Worm (Caenorhabditis elegans): ENCODE results near the gene C25E10.13.

Gene C25E10.13

ce11 chrV:9094976-9095375, 35.5 kb downstream of the C25E10.13 start:
- TF ChIP-seq lin-35 (GFP tag; optimal IDR thresholded peaks at IDR 0.05) = peak in 1 of 3 experiments; percentile 1
- TF ChIP-seq Y53F4B.3 (GFP tag; IDR thresholded peaks at IDR 0.05) = no peak
- no peak for TF ChIP-seq zfh-2 (GFP tag; conservative IDR thresholded peaks at IDR 0.05)
- no peak for TF ChIP-seq lsy-27 (tag; optimal IDR thresholded peaks at IDR 0.05; ENCODE audit: borderline replicate concordance, insufficient read depth)
- TF ChIP-seq F22D6.2 (tag; optimal IDR thresholded peaks at IDR 0.05) = no peak

DNA sequence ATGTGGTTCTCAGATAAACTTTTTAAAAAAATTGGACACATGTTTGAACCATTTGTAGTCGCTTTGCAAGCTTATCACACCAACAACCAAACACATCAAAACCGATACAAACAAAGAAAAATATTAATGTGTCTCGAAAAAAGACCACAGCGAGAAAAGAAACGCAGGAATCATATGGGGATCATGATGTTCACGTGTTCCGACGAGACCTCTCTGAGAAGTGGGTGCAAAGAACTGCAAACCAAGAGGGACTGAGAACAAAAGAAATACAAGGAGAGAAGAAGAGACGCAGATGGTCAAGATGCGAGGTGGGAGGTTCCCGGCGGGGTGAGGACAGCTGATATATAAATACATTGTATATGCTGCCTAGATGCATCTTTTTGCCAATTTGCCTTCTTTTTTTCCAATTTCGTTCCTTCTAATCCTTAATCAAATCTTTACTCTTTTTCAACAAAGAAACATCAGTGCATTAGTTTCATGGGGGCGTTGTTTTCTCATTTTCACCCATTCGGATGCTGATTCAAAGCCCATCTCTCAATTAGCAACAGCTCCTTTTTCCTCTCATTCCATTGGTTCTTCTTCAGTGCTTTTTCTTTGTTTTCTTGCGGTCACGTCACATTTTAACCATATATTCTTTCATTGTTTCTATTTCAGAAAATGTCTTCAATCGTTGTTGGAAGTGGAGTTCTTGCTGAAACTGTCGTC, 36.2 kb downstream of the C25E10.13 start, which contains the start of gene F21C10.10:
F21C10.10 (plus strand) TSS at position 655 of the 705 bp plus-strand sequence.
- no peak for TF ChIP-seq rec-8 (tag; optimal IDR thresholded peaks at IDR 0.05)
- peak; percentile 79 for TF ChIP-seq attf-5 (GFP tag; optimal IDR thresholded peaks at IDR 0.05)
- no peak for TF ChIP-seq snpc-3.4 (tag; optimal IDR thresholded peaks at IDR 0.05)
- no peak for TF ChIP-seq egl-18 (GFP tag; IDR thresholded peaks at IDR 0.05)
- TF ChIP-seq nhr-27 (tag; optimal IDR thresholded peaks at IDR 0.05) = no peak
- TF ChIP-seq Y95B8A.8 (GFP tag; IDR thresholded peaks at IDR 0.05) = no peak
- no peak for TF ChIP-seq akir-1 (GFP tag; optimal IDR thresholded peaks at IDR 0.05)
- no peak for TF ChIP-seq F49E8.2 (tag; optimal IDR thresholded peaks at IDR 0.05; ENCODE audit: insufficient read depth)
- no peak for TF ChIP-seq F37B4.10 (GFP tag; IDR thresholded peaks at IDR 0.05)
- no peak for TF ChIP-seq ets-4 (GFP tag; optimal IDR thresholded peaks at IDR 0.05)
- TF ChIP-seq Y56A3A.18 (GFP tag; IDR thresholded peaks at IDR 0.05) = no peak
- peak; percentile 21 for TF ChIP-seq die-1 (tag; optimal IDR thresholded peaks at IDR 0.05)
- TF ChIP-seq zfh-2 (GFP tag; conservative IDR thresholded peaks at IDR 0.05) = no peak
- peak; percentile 87 for TF ChIP-seq ztf-26 (tag; optimal IDR thresholded peaks at IDR 0.05)
- TF ChIP-seq dox-1 (GFP tag; IDR thresholded peaks at IDR 0.05) = peak; percentile 78
- no peak for TF ChIP-seq tbx-9 (tag; optimal IDR thresholded peaks at IDR 0.05; ENCODE audit: borderline replicate concordance)
- TF ChIP-seq Y53F4B.3 (GFP tag; IDR thresholded peaks at IDR 0.05) = no peak
- peak; percentile 91 for TF ChIP-seq lin-40 (tag; optimal IDR thresholded peaks at IDR 0.05)
- peak; percentile 54 for TF ChIP-seq tbp1 (GFP tag; optimal IDR thresholded peaks at IDR 0.05)
- TF ChIP-seq F22D6.2 (tag; optimal IDR thresholded peaks at IDR 0.05) = peak; percentile 94
- peak; percentile 34 for TF ChIP-seq tlf-1 (GFP tag; optimal IDR thresholded peaks at IDR 0.05)
- TF ChIP-seq ztf-18 (tag; optimal IDR thresholded peaks at IDR 0.05) = no peak
- TF ChIP-seq unc-62 (GFP tag; optimal IDR thresholded peaks at IDR 0.05) = peak; percentile 52
- peak; percentile 72 for TF ChIP-seq madf-10 (tag; optimal IDR thresholded peaks at IDR 0.05)
- peak; percentile 68 for TF ChIP-seq atf-7 (tag; optimal IDR thresholded peaks at IDR 0.05)
- TF ChIP-seq C17E4.6 (GFP tag; IDR thresholded peaks at IDR 0.05) = no peak
- TF ChIP-seq efl-1 (GFP tag; optimal IDR thresholded peaks at IDR 0.05) = no peak
- no peak for TF ChIP-seq cebp-1 (GFP tag; IDR thresholded peaks at IDR 0.05)
- peak; percentile 81 for TF ChIP-seq cebp-1 (tag; optimal IDR thresholded peaks at IDR 0.05)
- peak; percentile 38; the same call in 1 of the 2 replicates for TF ChIP-seq Y53G8AR.9 (GFP tag; conservative IDR thresholded peaks at IDR 0.05)
- peak; percentile 18 to 50 for TF ChIP-seq let-607 (tag; optimal IDR thresholded peaks at IDR 0.05)
- peak; percentile 38; the same call in 1 of the 2 replicates for TF ChIP-seq ztf-6 (GFP tag; IDR thresholded peaks at IDR 0.05)
- peak; percentile 75 for TF ChIP-seq nfyb-1 (GFP tag; IDR thresholded peaks at IDR 0.05)
- TF ChIP-seq lin-26 (GFP tag; IDR thresholded peaks at IDR 0.05) = peak; percentile 71; the same call in 1 of the 2 replicates
- TF ChIP-seq hmg-1.2 (GFP tag; IDR thresholded peaks at IDR 0.05) = peak; percentile 90
- TF ChIP-seq dpl-1 (GFP tag; optimal IDR thresholded peaks at IDR 0.05) = no peak
- TF ChIP-seq mxl-1 (tag; optimal IDR thresholded peaks at IDR 0.05) = no peak
- TF ChIP-seq F23B12.7 (tag; optimal IDR thresholded peaks at IDR 0.05; ENCODE audit: insufficient read depth) = peak; percentile 15
- TF ChIP-seq B0336.3 (GFP tag; IDR thresholded peaks at IDR 0.05) = peak; percentile 59; the same call in 1 of the 2 replicates
- no peak for TF ChIP-seq ceh-91 (GFP tag; IDR thresholded peaks at IDR 0.05)
- no peak for TF ChIP-seq madf-8 (GFP tag; conservative IDR thresholded peaks at IDR 0.05)
- TF ChIP-seq madf-6 (GFP tag; IDR thresholded peaks at IDR 0.05) = no peak
